Fruit fly (Drosophila melanogaster): ENCODE data around the gene Eip74EF.

The Eip74EF gene

dm6 chr3L:17529511-17530194 lies 89.5 kb downstream of the Eip74EF start, which contains the start of the genes Edc3 and Nedd4 (continued):
- TF ChIP-seq CG11093 (GFP tag; IDR thresholded peaks at IDR 0.05): no peak
- peak; percentile 19 for TF ChIP-seq CG17186 (GFP tag; optimal IDR thresholded peaks at IDR 0.05)
- peak; percentile 65 for TF ChIP-seq nmo (GFP tag; optimal IDR thresholded peaks at IDR 0.05)
- peak; percentile 59 for TF ChIP-seq CG12391 (tag; optimal IDR thresholded peaks at IDR 0.05)
- peak; percentile 16 for TF ChIP-seq CG3995 (GFP tag; optimal IDR thresholded peaks at IDR 0.05)
- no peak for TF ChIP-seq Fer2 (tag; optimal IDR thresholded peaks at IDR 0.05)
- TF ChIP-seq CG7928 (GFP tag; optimal IDR thresholded peaks at IDR 0.05): peak; percentile 40
- no peak for TF ChIP-seq vnd (GFP tag; IDR thresholded peaks at IDR 0.05; ENCODE audit: partially characterized antibody)
- peak; percentile 54 for TF ChIP-seq scrt (GFP tag; optimal IDR thresholded peaks at IDR 0.05)
- no peak for TF ChIP-seq D19B (GFP tag; optimal IDR thresholded peaks at IDR 0.05)
- TF ChIP-seq Hr3 (GFP tag; optimal IDR thresholded peaks at IDR 0.05): no peak
- no peak for TF ChIP-seq CG3163 (GFP tag; optimal IDR thresholded peaks at IDR 0.05)
- no peak for TF ChIP-seq CG34376 (GFP tag; optimal IDR thresholded peaks at IDR 0.05)
- TF ChIP-seq Dp (GFP tag; optimal IDR thresholded peaks at IDR 0.05): peak; percentile 19
- peak; percentile 52 for TF ChIP-seq pzg (GFP tag; optimal IDR thresholded peaks at IDR 0.05)
- peak; percentile 48 for TF ChIP-seq odd (GFP tag; optimal IDR thresholded peaks at IDR 0.05)
- TF ChIP-seq unpg (GFP tag; optimal IDR thresholded peaks at IDR 0.05): peak; percentile 20
- TF ChIP-seq klu (GFP tag; IDR thresholded peaks at IDR 0.05): no peak
- TF ChIP-seq seq (GFP tag; IDR thresholded peaks at IDR 0.05): no peak
- TF ChIP-seq Sry-β (GFP tag; optimal IDR thresholded peaks at IDR 0.05): peak; percentile 16
- peak; percentile 39 for TF ChIP-seq CG10543 (GFP tag; optimal IDR thresholded peaks at IDR 0.05)
- TF ChIP-seq CG2116 (GFP tag; optimal IDR thresholded peaks at IDR 0.05): peak; percentile 52
- no peak for TF ChIP-seq Asciz (GFP tag; optimal IDR thresholded peaks at IDR 0.05)
- TF ChIP-seq gsb-n (tag; optimal IDR thresholded peaks at IDR 0.05): peak; percentile 69
- TF ChIP-seq CG8924 (tag; optimal IDR thresholded peaks at IDR 0.05): peak; percentile 65
- no peak for TF ChIP-seq dati (GFP tag; IDR thresholded peaks at IDR 0.05)
- peak; percentile 78 for TF ChIP-seq row (GFP tag; IDR thresholded peaks at IDR 0.05)
- TF ChIP-seq stwl (tag; optimal IDR thresholded peaks at IDR 0.05): peak; percentile 60
- TF ChIP-seq CG15696 (tag; optimal IDR thresholded peaks at IDR 0.05): peak; percentile 34
- peak; percentile 32 for TF ChIP-seq CG15479 (GFP tag; optimal IDR thresholded peaks at IDR 0.05)
- no peak for TF ChIP-seq Hr39 (optimal IDR thresholded peaks at IDR 0.05)
- peak; percentile 20 for TF ChIP-seq Meics (GFP tag; optimal IDR thresholded peaks at IDR 0.05)
- peak; percentile 78 for TF ChIP-seq CG14710 (tag; optimal IDR thresholded peaks at IDR 0.05)
- no peak for TF ChIP-seq CG17802 (tag; optimal IDR thresholded peaks at IDR 0.05)
- no peak for TF ChIP-seq sisA (GFP tag; IDR thresholded peaks at IDR 0.05)
- peak; percentile 41; the same call in 1 of the 3 replicates for TF ChIP-seq knrl (GFP tag; IDR thresholded peaks at IDR 0.05; ENCODE audit: partially characterized antibody)
- no peak for TF ChIP-seq Mes4 (GFP tag; optimal IDR thresholded peaks at IDR 0.05)
- TF ChIP-seq Sin3A (optimal IDR thresholded peaks at IDR 0.05): peak; percentile 45
- peak; percentile 51 for TF ChIP-seq CG15601 (tag; optimal IDR thresholded peaks at IDR 0.05)
- TF ChIP-seq CG3065 (GFP tag; optimal IDR thresholded peaks at IDR 0.05): no peak
- peak; percentile 96 for TF ChIP-seq YL-1 (GFP tag; optimal IDR thresholded peaks at IDR 0.05)
- TF ChIP-seq C15 (GFP tag; IDR thresholded peaks at IDR 0.05): no peak
- peak; percentile 32 for TF ChIP-seq grau (tag; optimal IDR thresholded peaks at IDR 0.05)
- peak; percentile 20; the same call in 1 of the 2 replicates for TF ChIP-seq E2f2 (GFP tag; IDR thresholded peaks at IDR 0.05)
- peak; percentile 29 for TF ChIP-seq BtbVII (GFP tag; optimal IDR thresholded peaks at IDR 0.05)
- TF ChIP-seq Elba2 (GFP tag; optimal IDR thresholded peaks at IDR 0.05): peak; percentile 53
- no peak for TF ChIP-seq Tbp (GFP tag; optimal IDR thresholded peaks at IDR 0.05)
- TF ChIP-seq yki (optimal IDR thresholded peaks at IDR 0.05): no peak
- no peak for TF ChIP-seq CG5245 (GFP tag; optimal IDR thresholded peaks at IDR 0.05)
- no peak for TF ChIP-seq Taf1 (GFP tag; IDR thresholded peaks at IDR 0.05)
- peak; percentile 19 for TF ChIP-seq CG18262 (tag; optimal IDR thresholded peaks at IDR 0.05)
